Worm (Caenorhabditis elegans): Measurements from ENCODE around the gene Y73C8C.10.

Y73C8C.10 gene

DNA sequence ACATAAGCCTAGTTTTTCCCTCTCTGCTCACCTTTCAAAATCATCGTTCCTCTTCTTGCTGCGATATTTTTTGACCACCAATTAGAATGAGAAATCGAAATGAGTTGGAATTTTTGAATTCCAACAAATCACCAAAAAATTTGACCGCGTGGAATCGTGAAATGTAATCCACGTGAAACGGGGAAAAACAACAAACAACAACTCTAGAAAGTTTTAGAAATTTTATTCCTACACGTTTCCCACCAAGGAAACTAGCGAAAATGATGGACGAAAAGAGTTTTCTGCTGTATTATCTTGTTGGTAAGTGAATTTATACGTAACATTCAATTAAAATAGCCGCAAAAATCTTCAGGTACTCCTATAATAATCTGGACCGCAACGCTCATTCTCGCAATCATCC, 10.9 kb upstream of the Y73C8C.10 start, which contains the start of the genes irld-3 and F02C9.1:
irld-3 (minus strand) TSS at position 101 of the 400 bp plus-strand sequence.
F02C9.1 (plus strand) TSS at position 216 of the 400 bp plus-strand sequence.
- TF ChIP-seq hmg-11 (tag; optimal IDR thresholded peaks at IDR 0.05) (no peak), eor-1 (tag; optimal IDR thresholded peaks at IDR 0.05) (no peak), skn-1 (tag; optimal IDR thresholded peaks at IDR 0.05) (no peak), nhr-43 (tag; optimal IDR thresholded peaks at IDR 0.05; ENCODE audit: poor library complexity, severe bottlenecking) (no peak), ztf-4 (tag; optimal IDR thresholded peaks at IDR 0.05) (no peak), R02D3.7 (tag; optimal IDR thresholded peaks at IDR 0.05) (no peak), elt-3 (tag; optimal IDR thresholded peaks at IDR 0.05) (no peak), aly-2 (tag; optimal IDR thresholded peaks at IDR 0.05) (no peak), unc-39 (tag; optimal IDR thresholded peaks at IDR 0.05) (no peak), nhr-67 (tag; optimal IDR thresholded peaks at IDR 0.05) (no peak), ama-1 (optimal IDR thresholded peaks at IDR 0.05) (no peak), fkh-2 (tag; optimal IDR thresholded peaks at IDR 0.05) (no peak), pha-4 (tag; optimal IDR thresholded peaks at IDR 0.05) (no peak), nhr-28 (tag; optimal IDR thresholded peaks at IDR 0.05) (no peak), daf-12 (tag; optimal IDR thresholded peaks at IDR 0.05) (no peak), snpc-4 (tag; optimal IDR thresholded peaks at IDR 0.05) (no peak)

- no peak for TF ChIP-seq nhr-28 (tag; optimal IDR thresholded peaks at IDR 0.05)
- no peak for TF ChIP-seq tbx-2 (tag; optimal IDR thresholded peaks at IDR 0.05)
- no peak for TF ChIP-seq unc-62 (GFP tag; optimal IDR thresholded peaks at IDR 0.05)
- no peak for TF ChIP-seq ceh-82 (tag; optimal IDR thresholded peaks at IDR 0.05)
- no peak for TF ChIP-seq unc-39 (tag; optimal IDR thresholded peaks at IDR 0.05)
- no peak for TF ChIP-seq nfya-1 (tag; optimal IDR thresholded peaks at IDR 0.05; ENCODE audit: insufficient read depth)
- no peak for TF ChIP-seq daf-12 (tag; optimal IDR thresholded peaks at IDR 0.05)
- TF ChIP-seq jun-1 (tag; optimal IDR thresholded peaks at IDR 0.05), result no peak
- no peak for TF ChIP-seq skn-1 (tag; optimal IDR thresholded peaks at IDR 0.05)
- no peak for TF ChIP-seq aly-2 (tag; optimal IDR thresholded peaks at IDR 0.05)
- no peak for TF ChIP-seq ZK546.5 (tag; optimal IDR thresholded peaks at IDR 0.05)
- no peak for TF ChIP-seq ceh-9 (tag; optimal IDR thresholded peaks at IDR 0.05)
- TF ChIP-seq elt-2 (tag; optimal IDR thresholded peaks at IDR 0.05), result no peak
- no peak for TF ChIP-seq pqm-1 (tag; optimal IDR thresholded peaks at IDR 0.05)
- no peak for TF ChIP-seq elt-3 (tag; optimal IDR thresholded peaks at IDR 0.05)
- no peak for TF ChIP-seq lin-15B (tag; optimal IDR thresholded peaks at IDR 0.05)
- no peak for TF ChIP-seq lin-39 (tag; optimal IDR thresholded peaks at IDR 0.05)
- no peak for TF ChIP-seq ztf-4 (tag; optimal IDR thresholded peaks at IDR 0.05)
- TF ChIP-seq nhr-23 (tag; optimal IDR thresholded peaks at IDR 0.05), result no peak
Measured at ce11 chrV:3133293-3133755, 5.8 kb upstream of the Y73C8C.10 start, which contains the start of gene F02C9.2. Gene F02C9.2, plus strand, starts transcription at chrV:3133705.

ce11 chrV:3132116-3132515, 4.5 kb upstream of the Y73C8C.10 start:
- TF ChIP-seq tbx-2 (tag; optimal IDR thresholded peaks at IDR 0.05) (no peak), jun-1 (tag; optimal IDR thresholded peaks at IDR 0.05) (no peak), elt-3 (tag; optimal IDR thresholded peaks at IDR 0.05) (no peak), fos-1 (tag; optimal IDR thresholded peaks at IDR 0.05) (no peak), daf-12 (tag; optimal IDR thresholded peaks at IDR 0.05) (no peak), nhr-76 (tag; optimal IDR thresholded peaks at IDR 0.05) (no peak), zag-1 (tag; optimal IDR thresholded peaks at IDR 0.05) (no peak), ceh-16 (tag; optimal IDR thresholded peaks at IDR 0.05) (no peak), ztf-11 (tag; optimal IDR thresholded peaks at IDR 0.05) (no peak), sea-2 (GFP tag; optimal IDR thresholded peaks at IDR 0.05) (no peak), hmg-11 (tag; optimal IDR thresholded peaks at IDR 0.05) (no peak)

DNA sequence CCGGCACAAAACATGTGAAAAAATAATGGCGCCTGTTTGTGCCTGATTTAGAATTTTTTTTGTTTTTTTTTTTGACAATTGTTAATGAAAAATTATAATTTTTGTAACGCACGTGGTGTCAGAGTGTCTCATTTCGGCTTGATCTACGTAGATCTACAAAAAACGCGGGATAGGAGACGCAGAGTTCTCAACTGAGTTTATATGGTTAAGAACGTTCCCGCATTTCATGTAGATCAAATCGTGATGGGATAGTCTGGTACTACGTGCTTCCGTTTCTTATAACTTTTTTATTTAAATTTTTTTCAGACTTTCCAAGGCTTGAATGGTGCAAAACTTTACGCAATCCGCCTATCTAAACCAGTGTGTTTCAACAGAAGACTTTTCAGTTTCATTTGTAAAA, 1.2 kb upstream of the Y73C8C.10 start, which contains the start of gene tat-6:
tat-6 (plus strand) TSS at position 301 of the 400 bp plus-strand sequence.
- no peak for TF ChIP-seq fos-1 (tag; optimal IDR thresholded peaks at IDR 0.05)
- no peak for TF ChIP-seq nhr-77 (tag; optimal IDR thresholded peaks at IDR 0.05)
- TF ChIP-seq mdl-1 (tag; optimal IDR thresholded peaks at IDR 0.05), result no peak
- no peak for TF ChIP-seq lin-39 (tag; optimal IDR thresholded peaks at IDR 0.05)
- no peak for TF ChIP-seq ama-1 (optimal IDR thresholded peaks at IDR 0.05)
- TF ChIP-seq aly-2 (tag; optimal IDR thresholded peaks at IDR 0.05), result no peak
- TF ChIP-seq elt-1 (tag; optimal IDR thresholded peaks at IDR 0.05), result no peak
- no peak for TF ChIP-seq ztf-4 (tag; optimal IDR thresholded peaks at IDR 0.05)
- no peak for TF ChIP-seq zag-1 (tag; optimal IDR thresholded peaks at IDR 0.05)
- no peak for TF ChIP-seq fkh-10 (GFP tag; optimal IDR thresholded peaks at IDR 0.05)
- TF ChIP-seq ztf-11 (tag; optimal IDR thresholded peaks at IDR 0.05), result no peak
- TF ChIP-seq pqm-1 (tag; optimal IDR thresholded peaks at IDR 0.05), result no peak
- TF ChIP-seq sea-2 (GFP tag; optimal IDR thresholded peaks at IDR 0.05), result no peak
- no peak for TF ChIP-seq nhr-43 (tag; optimal IDR thresholded peaks at IDR 0.05; ENCODE audit: poor library complexity, severe bottlenecking)
- TF ChIP-seq unc-39 (tag; optimal IDR thresholded peaks at IDR 0.05), result no peak
- TF ChIP-seq nhr-25 (tag; optimal IDR thresholded peaks at IDR 0.05), result no peak
- TF ChIP-seq ceh-9 (tag; optimal IDR thresholded peaks at IDR 0.05), result no peak
- TF ChIP-seq egl-5 (tag; optimal IDR thresholded peaks at IDR 0.05), result no peak
